Fruit fly (Drosophila melanogaster) whole organism, embryonic: Measurements from ENCODE around the gene CG6149.

Experiments used
- Aef1 ChIP-seq: fragments of 200-800 bp; sonication (Bioruptor generic); IDR thresholded peaks from 3 replicates; pipeline ENCODE4 v1.3.6; 2022; ENCODE audit warnings: missing biosample characterization, missing genetic modification characterization
- Atf-2 ChIP-seq: fragments of 200-800 bp; sonication (Bioruptor generic); optimal IDR thresholded peaks from 2 replicates; lab custom pipeline; 2016; ENCODE audit warnings: missing biosample characterization, missing genetic modification characterization
- CG10147 ChIP-seq: fragments of 200-800 bp; sonication (Bioruptor generic); optimal IDR thresholded peaks from 2 replicates; lab custom pipeline; 2019; ENCODE audit warnings: missing biosample characterization, mild to moderate bottlenecking, missing genetic modification characterization, moderate library complexity
- CG11247 ChIP-seq: fragments of 200-800 bp; sonication (Bioruptor generic); IDR thresholded peaks from 2 replicates; pipeline ENCODE4 v1.3.6; 2022; ENCODE audit warnings: missing biosample characterization, missing genetic modification characterization
- CG11504 ChIP-seq: fragments of 200-800 bp; sonication (Bioruptor generic); optimal IDR thresholded peaks from 3 replicates; lab custom pipeline; 2019; ENCODE audit warnings: missing biosample characterization, mild to moderate bottlenecking, missing genetic modification characterization, moderate library complexity
- CG11560 ChIP-seq: fragments of 200-800 bp; sonication (Bioruptor generic); IDR thresholded peaks from 3 replicates; pipeline ENCODE4 v1.3.6; 2022; ENCODE audit warnings: missing biosample characterization, missing genetic modification characterization
- CG11695 ChIP-seq: fragments of 200-800 bp; sonication (Bioruptor generic); IDR thresholded peaks from 3 replicates; pipeline ENCODE4 v1.3.6; 2022; ENCODE audit warnings: missing biosample characterization, missing genetic modification characterization
- CG12219 ChIP-seq: fragments of 200-800 bp; sonication (Bioruptor generic); optimal IDR thresholded peaks from 3 replicates; lab custom pipeline; 2018; ENCODE audit warnings: missing biosample characterization, mild to moderate bottlenecking, missing genetic modification characterization
- CG12299 ChIP-seq: fragments of 200-800 bp; sonication (Bioruptor generic); optimal IDR thresholded peaks from 2 replicates; lab custom pipeline; 2018; ENCODE audit warnings: missing biosample characterization, mild to moderate bottlenecking, missing genetic modification characterization
- CG13894 ChIP-seq: fragments of 200-800 bp; sonication (Bioruptor generic); optimal IDR thresholded peaks from 3 replicates; lab custom pipeline; 2018; ENCODE audit warnings: missing biosample characterization, mild to moderate bottlenecking, missing genetic modification characterization, moderate library complexity
- CG15696 ChIP-seq: fragments of 200-800 bp; sonication (Bioruptor generic); optimal IDR thresholded peaks from 2 replicates; lab custom pipeline; 2019; ENCODE audit warnings: missing biosample characterization, mild to moderate bottlenecking, missing genetic modification characterization, moderate library complexity
- CG1603 ChIP-seq: fragments of 200-800 bp; sonication (Bioruptor generic); optimal IDR thresholded peaks from 2 replicates; lab custom pipeline; 2019; ENCODE audit warnings: missing biosample characterization, mild to moderate bottlenecking, missing genetic modification characterization, moderate library complexity
- CG17328 ChIP-seq: fragments of 200-800 bp; sonication (Bioruptor generic); IDR thresholded peaks from 2 replicates; pipeline ENCODE4 v1.3.6; 2022; ENCODE audit warnings: missing biosample characterization, missing genetic modification characterization
- CG2678 ChIP-seq: fragments of 200-800 bp; sonication (Bioruptor generic); optimal IDR thresholded peaks from 3 replicates; lab custom pipeline; 2019; ENCODE audit warnings: missing biosample characterization, mild to moderate bottlenecking, missing genetic modification characterization, moderate library complexity
- CG3163 ChIP-seq: fragments of 200-800 bp; sonication (Bioruptor generic); optimal IDR thresholded peaks from 3 replicates; lab custom pipeline; 2016; ENCODE audit warnings: missing biosample characterization, missing genetic modification characterization
- CG34376 ChIP-seq: fragments of 200-800 bp; sonication (Bioruptor generic); optimal IDR thresholded peaks from 2 replicates; lab custom pipeline; 2018; ENCODE audit warnings: missing biosample characterization, mild to moderate bottlenecking, missing genetic modification characterization
- CG3995 ChIP-seq: fragments of 200-800 bp; sonication (Bioruptor generic); optimal IDR thresholded peaks from 3 replicates; lab custom pipeline; 2016; ENCODE audit warnings: missing biosample characterization, missing genetic modification characterization
- CG4282 ChIP-seq: fragments of 200-800 bp; sonication (Bioruptor generic); optimal IDR thresholded peaks from 2 replicates; lab custom pipeline; 2016; ENCODE audit warnings: missing biosample characterization, missing genetic modification characterization
- CG5180 ChIP-seq: fragments of 200-800 bp; sonication (Bioruptor generic); optimal IDR thresholded peaks from 3 replicates; lab custom pipeline; 2017; ENCODE audit warnings: missing biosample characterization, missing genetic modification characterization, mild to moderate bottlenecking, moderate library complexity, missing genetic modification reagents
- CG8388 ChIP-seq: fragments of 200-800 bp; sonication (Bioruptor generic); optimal IDR thresholded peaks from 2 replicates; lab custom pipeline; 2019; ENCODE audit warnings: missing biosample characterization, mild to moderate bottlenecking, missing genetic modification characterization, moderate library complexity
- Dek ChIP-seq: fragments of 200-800 bp; sonication (Bioruptor generic); optimal IDR thresholded peaks from 3 replicates; lab custom pipeline; 2019; ENCODE audit warnings: missing biosample characterization, mild to moderate bottlenecking, missing genetic modification characterization, moderate library complexity
- E2f2 ChIP-seq: fragments of 200-800 bp; sonication (Bioruptor generic); IDR thresholded peaks from 2 replicates; pipeline ENCODE4 v1.3.6; 2022; ENCODE audit warnings: missing biosample characterization, missing genetic modification characterization
- Eip74EF ChIP-seq, 2 experiments: fragments of 200-800 bp in 1 of 2; fragments of >200 bp in 1 of 2; sonication (Bioruptor generic) in 1 of 2; optimal IDR thresholded peaks; 2 replicates each; lab custom pipeline; 2017 to 2019; ENCODE audit warnings: missing biosample characterization in 2 of 2, missing genetic modification characterization in 2 of 2, mild to moderate bottlenecking in 1 of 2, moderate library complexity in 1 of 2
- Elba2 ChIP-seq: fragments of 200-800 bp; sonication (Bioruptor generic); optimal IDR thresholded peaks from 3 replicates; lab custom pipeline; 2016; ENCODE audit warnings: missing biosample characterization, missing genetic modification characterization
- GATAe ChIP-seq: fragments of 200-800 bp; sonication (Bioruptor generic); conservative IDR thresholded peaks from 2 replicates; pipeline ENCODE4 v1.3.6; 2022; ENCODE audit warnings: missing biosample characterization, missing genetic modification characterization
- Hmr ChIP-seq: fragments of 200-800 bp; sonication (Bioruptor generic); optimal IDR thresholded peaks from 3 replicates; lab custom pipeline; 2017; ENCODE audit warnings: mild to moderate bottlenecking, missing biosample characterization, missing genetic modification reagents, missing genetic modification characterization
- Hr51 ChIP-seq, 2 experiments: fragments of 200-800 bp; sonication (Bioruptor generic); optimal IDR thresholded peaks; 2 replicates in 1 of 2; 3 replicates in 1 of 2; lab custom pipeline; 2016 to 2018; ENCODE audit warnings: missing biosample characterization in 2 of 2, missing genetic modification characterization in 2 of 2, mild to moderate bottlenecking in 1 of 2, moderate library complexity in 1 of 2
- Hr78 ChIP-seq, 2 experiments: fragments of 200-800 bp in 1 of 2; fragments of >200 bp in 1 of 2; sonication (Bioruptor generic) in 1 of 2; optimal IDR thresholded peaks; 2 replicates each; lab custom pipeline; 2017 to 2019; ENCODE audit warnings: missing biosample characterization in 2 of 2, missing genetic modification characterization in 2 of 2, mild to moderate bottlenecking in 1 of 2, moderate library complexity in 1 of 2
- Meics ChIP-seq: fragments of 200-800 bp; sonication (Bioruptor generic); optimal IDR thresholded peaks from 2 replicates; lab custom pipeline; 2017; ENCODE audit warnings: missing biosample characterization, mild to moderate bottlenecking, missing genetic modification characterization
- Myb ChIP-seq: fragments of 200-800 bp; sonication (Bioruptor generic); optimal IDR thresholded peaks from 2 replicates; lab custom pipeline; 2016; ENCODE audit warnings: missing biosample characterization, missing genetic modification characterization
- NC2α ChIP-seq: fragments of 200-800 bp; sonication (Bioruptor generic); optimal IDR thresholded peaks from 2 replicates; lab custom pipeline; 2016; ENCODE audit warnings: missing biosample characterization, missing genetic modification characterization
- NK7.1 ChIP-seq: fragments of 200-800 bp; sonication (Bioruptor generic); optimal IDR thresholded peaks from 3 replicates; lab custom pipeline; 2016; ENCODE audit warnings: missing biosample characterization, missing genetic modification characterization
- Optix ChIP-seq: fragments of 200-800 bp; sonication (Bioruptor generic); IDR thresholded peaks from 3 replicates; pipeline ENCODE4 v1.3.6; 2022; ENCODE audit warnings: missing biosample characterization, missing genetic modification characterization
- Rfx ChIP-seq: fragments of 200-800 bp; sonication (Bioruptor generic); IDR thresholded peaks from 2 replicates; pipeline ENCODE4 v1.3.6; 2022; ENCODE audit warnings: missing biosample characterization, missing genetic modification characterization
- Xrp1 ChIP-seq: fragments of 200-800 bp; sonication (Bioruptor generic); IDR thresholded peaks from 2 replicates; pipeline ENCODE4 v1.3.6; 2022; ENCODE audit warnings: missing biosample characterization, missing genetic modification characterization
- ab ChIP-seq: fragments of 200-800 bp; sonication (Bioruptor generic); optimal IDR thresholded peaks from 2 replicates; lab custom pipeline; 2016; ENCODE audit warnings: missing biosample characterization, missing genetic modification characterization
- amos ChIP-seq: fragments of 200-800 bp; sonication (Bioruptor generic); IDR thresholded peaks from 2 replicates; pipeline ENCODE4 v1.3.6; 2022; ENCODE audit warnings: missing biosample characterization, missing genetic modification characterization; ENCODE audit not compliant: partially characterized antibody
- bowl ChIP-seq: fragments of 200-800 bp; sonication (Bioruptor generic); IDR thresholded peaks from 2 replicates; pipeline ENCODE4 v1.3.6; 2022; ENCODE audit warnings: missing biosample characterization, missing genetic modification characterization
- btn ChIP-seq: fragments of 200-800 bp; sonication (Bioruptor generic); optimal IDR thresholded peaks from 2 replicates; lab custom pipeline; 2016; ENCODE audit warnings: missing biosample characterization, missing genetic modification characterization
- caup ChIP-seq: fragments of 200-800 bp; sonication (Bioruptor generic); optimal IDR thresholded peaks from 3 replicates; lab custom pipeline; 2017; ENCODE audit warnings: missing biosample characterization, mild to moderate bottlenecking, missing genetic modification characterization, moderate library complexity; ENCODE audit not compliant: severe bottlenecking
- ems ChIP-seq: fragments of 200-800 bp; sonication (Bioruptor generic); optimal IDR thresholded peaks from 3 replicates; lab custom pipeline; 2016; ENCODE audit warnings: missing biosample characterization, missing genetic modification characterization
- eyg ChIP-seq: fragments of 200-800 bp; sonication (Bioruptor generic); optimal IDR thresholded peaks from 3 replicates; lab custom pipeline; 2016; ENCODE audit warnings: missing biosample characterization, missing genetic modification characterization
- fd102C ChIP-seq: fragments of 200-800 bp; sonication (Bioruptor generic); optimal IDR thresholded peaks from 2 replicates; lab custom pipeline; 2018; ENCODE audit warnings: missing biosample characterization, mild to moderate bottlenecking, missing genetic modification characterization, moderate library complexity
- kay ChIP-seq: fragments of 200-800 bp; sonication (Bioruptor generic); optimal IDR thresholded peaks from 2 replicates; lab custom pipeline; 2016; ENCODE audit warnings: missing biosample characterization, missing genetic modification characterization
- knrl ChIP-seq: fragments of 200-800 bp; sonication (Bioruptor generic); IDR thresholded peaks from 3 replicates; pipeline ENCODE4 v1.3.6; 2022; ENCODE audit warnings: missing biosample characterization, missing genetic modification characterization; ENCODE audit not compliant: partially characterized antibody
- mirr ChIP-seq: fragments of 200-800 bp; sonication (Bioruptor generic); optimal IDR thresholded peaks from 3 replicates; lab custom pipeline; 2018; ENCODE audit warnings: missing biosample characterization, mild to moderate bottlenecking, missing genetic modification characterization
- scrt ChIP-seq: fragments of 200-800 bp; sonication (Bioruptor generic); optimal IDR thresholded peaks from 2 replicates; lab custom pipeline; 2018; ENCODE audit warnings: missing biosample characterization, mild to moderate bottlenecking, missing genetic modification characterization, moderate library complexity
- sqz ChIP-seq: fragments of 200-800 bp; sonication (Bioruptor generic); optimal IDR thresholded peaks from 3 replicates; lab custom pipeline; 2018; ENCODE audit warnings: missing biosample characterization, mild to moderate bottlenecking, missing genetic modification characterization
- tio ChIP-seq: fragments of 200-800 bp; sonication (Bioruptor generic); optimal IDR thresholded peaks from 2 replicates; lab custom pipeline; 2017; ENCODE audit warnings: missing biosample characterization, missing genetic modification characterization, inconsistent platforms
- ttk ChIP-seq: fragments of 200-800 bp; sonication (Bioruptor generic); IDR thresholded peaks from 2 replicates; pipeline ENCODE4 v2.1.2; 2022; ENCODE audit warnings: missing biosample characterization, missing genetic modification characterization

The CG6149 gene

DNA sequence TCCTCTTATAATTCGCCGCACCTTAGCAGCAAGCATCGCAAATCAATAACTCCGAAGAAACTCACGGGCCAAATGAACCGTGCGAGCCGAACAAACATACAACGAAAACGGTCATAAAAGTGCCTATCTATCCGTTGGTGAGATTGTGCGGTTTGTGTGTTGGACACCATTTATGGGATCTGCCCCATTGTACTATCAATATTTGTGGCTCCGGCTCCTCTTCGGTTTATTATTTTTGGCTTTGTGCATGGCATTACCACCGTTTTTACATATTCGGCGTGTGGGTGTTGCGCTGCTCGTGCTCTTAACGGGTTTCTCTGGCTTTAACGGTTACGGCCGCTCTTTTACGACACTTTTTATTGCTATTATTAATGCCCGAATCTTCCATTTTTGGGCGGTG is 15.9 kb downstream of the CG6149 start (continued):
- TF ChIP-seq CG11560 (tag; lab: Robert Waterston, UW) (no peak), E2f2 (GFP tag; lab: Robert Waterston, UW) (peak; percentile 39; the same call in 1 of the 2 replicates), CG4282 (GFP tag; lab: Kevin White, UChicago) (peak; percentile 4), Aef1 (GFP tag; lab: Robert Waterston, UW) (no peak), CG2678 (peak; percentile 42), CG11504 (tag; lab: Kevin White, UChicago) (peak; percentile 8), Hmr (peak; percentile 31), NC2α (GFP tag; lab: Kevin White, UChicago) (no peak), Myb (GFP tag; lab: Kevin White, UChicago) (no peak), tio (GFP tag; lab: Kevin White, UChicago) (no peak), Optix (GFP tag; lab: Robert Waterston, UW) (no peak), knrl (no peak), Hr78 (GFP tag; optimal IDR thresholded peaks at IDR 0.05; lab: Kevin White, UChicago) (peak in 1 of 2 experiments; percentile 45), CG10147 (GFP tag; lab: Kevin White, UChicago) (peak; percentile 12), Xrp1 (GFP tag; lab: Robert Waterston, UW) (0 out of 2 replicates have a peak, but pooled peaks have one; percentile 19), CG3163 (GFP tag; lab: Kevin White, UChicago) (no peak), CG12299 (tag; lab: Kevin White, UChicago) (no peak), Dek (tag; lab: Kevin White, UChicago) (no peak), CG1603 (no peak), ab (GFP tag; lab: Kevin White, UChicago) (no peak), CG11247 (GFP tag; lab: Robert Waterston, UW) (0 out of 2 replicates have a peak, but pooled peaks have one; percentile 22), CG11695 (GFP tag; lab: Robert Waterston, UW) (0 out of 3 replicates have a peak, but pooled peaks have one; percentile 28), CG34376 (GFP tag; lab: Kevin White, UChicago) (no peak), Rfx (GFP tag; lab: Robert Waterston, UW) (peak; percentile 24; the same call in 1 of the 2 replicates), NK7.1 (GFP tag; lab: Kevin White, UChicago) (no peak), CG5180 (GFP tag; lab: Kevin White, UChicago) (no peak), kay (no peak), bowl (GFP tag; lab: Robert Waterston, UW) (no peak; the same call in 1 of the 2 replicates), eyg (GFP tag; lab: Kevin White, UChicago) (no peak), CG13894 (tag; lab: Kevin White, UChicago) (peak; percentile 80), Elba2 (GFP tag; lab: Kevin White, UChicago) (no peak), GATAe (GFP tag; lab: Robert Waterston, UW) (no peak), scrt (GFP tag; lab: Kevin White, UChicago) (no peak), ems (GFP tag; lab: Kevin White, UChicago) (no peak), Meics (GFP tag; lab: Kevin White, UChicago) (peak; percentile 9), btn (GFP tag; lab: Kevin White, UChicago) (no peak), Atf-2 (no peak), CG8388 (no peak), fd102C (GFP tag; lab: Kevin White, UChicago) (no peak), ttk (GFP tag; lab: Robert Waterston, UW) (no peak), amos (GFP tag; lab: Robert Waterston, UW) (no peak), Hr51 (GFP tag; optimal IDR thresholded peaks at IDR 0.05; lab: Kevin White, UChicago) (no peak), CG17328 (GFP tag; lab: Robert Waterston, UW) (no peak), CG12219 (no peak), CG15696 (no peak), CG3995 (no peak), mirr (GFP tag; lab: Kevin White, UChicago) (peak; percentile 51), caup (GFP tag; lab: Kevin White, UChicago) (peak; percentile 14), Eip74EF (GFP tag; optimal IDR thresholded peaks at IDR 0.05; lab: Kevin White, UChicago) (peak in 1 of 2 experiments; percentile 27), sqz (GFP tag; lab: Kevin White, UChicago) (no peak)
